Worm (Caenorhabditis elegans): ENCODE data around the gene cnnm-2.

- no peak for TF ChIP-seq klf-2 (GFP tag; conservative IDR thresholded peaks at IDR 0.05)
- TF ChIP-seq ztf-29 (GFP tag; IDR thresholded peaks at IDR 0.05): no peak
- TF ChIP-seq ref-1 (GFP tag; conservative IDR thresholded peaks at IDR 0.05): no peak
- no peak for TF ChIP-seq tab-1 (GFP tag; IDR thresholded peaks at IDR 0.05)
Measured at ce11 chrX:8835405-8835804, 23.5 kb downstream of the cnnm-2 start, which contains the start of gene sec-15.

All from whole organism, midembryonic.